Worm (Caenorhabditis elegans) whole organism, L3 larva: ENCODE results near the gene phat-8.

Source experiments
- ceh-82 ChIP-seq: fragments of 150-350 bp; optimal IDR thresholded peaks from 2 replicates; lab custom pipeline; 2014; ENCODE audit warnings: missing biosample characterization, missing genetic modification characterization
- elt-2 ChIP-seq: sonication (generic microtip); optimal IDR thresholded peaks from 2 replicates; lab custom pipeline; 2016; ENCODE audit warnings: missing genetic modification reagents, mild to moderate bottlenecking, missing genetic modification characterization, missing compliant biosample characterization
- fkh-10 ChIP-seq: sonication (generic microtip); optimal IDR thresholded peaks from 2 replicates; lab custom pipeline; 2017; ENCODE audit warnings: missing biosample characterization, missing genetic modification reagents, missing genetic modification characterization
- nhr-11 ChIP-seq: fragments of 150-350 bp; optimal IDR thresholded peaks from 2 replicates; lab custom pipeline; 2014; ENCODE audit warnings: missing biosample characterization, missing genetic modification characterization
- nhr-76 ChIP-seq: fragments of 150-350 bp; sonication (generic microtip); optimal IDR thresholded peaks from 5 replicates; lab custom pipeline; 2014; ENCODE audit warnings: missing biosample characterization, missing genetic modification characterization
- nhr-77 ChIP-seq: fragments of 150-350 bp; optimal IDR thresholded peaks from 2 replicates; lab custom pipeline; 2014; ENCODE audit warnings: missing biosample characterization, missing genetic modification characterization
- sea-2 ChIP-seq: fragments of 150-350 bp; sonication (generic microtip); optimal IDR thresholded peaks from 4 replicates; lab custom pipeline; 2014; ENCODE audit warnings: missing biosample characterization, missing genetic modification reagents, missing genetic modification characterization

ce11 chrII:12511866-12512265, 40.3 kb downstream of the phat-8 start, which contains the start of gene srh-73:
- TF ChIP-seq nhr-11 (tag; lab: Kevin White, UChicago) = no peak
- no peak for TF ChIP-seq sea-2 (GFP tag; lab: Kevin White, UChicago)
- TF ChIP-seq ceh-82 (tag; lab: Kevin White, UChicago) = no peak
- no peak for TF ChIP-seq nhr-77 (tag; lab: Kevin White, UChicago)
- TF ChIP-seq fkh-10 (GFP tag; lab: Kevin White, UChicago) = no peak
- TF ChIP-seq elt-2 (tag; lab: Kevin White, UChicago) = no peak
- TF ChIP-seq nhr-76 = no peak
